Fruit fly (Drosophila melanogaster) whole organism, larva: Measurements from ENCODE around the gene CG2278.

Source experiments
- noc ChIP-seq: fragments of 200-800 bp; sonication (Bioruptor generic); optimal IDR thresholded peaks from 3 replicates; lab custom pipeline; 2019; ENCODE audit warnings: missing biosample characterization, mild to moderate bottlenecking, missing genetic modification characterization, moderate library complexity

Gene CG2278

dm6 chrX:8157294-8157693, 12.8 kb downstream of the CG2278 start, which contains the start of the genes Traf6 and GIIIspla2:
Gene Traf6 (minus strand): TSS chrX:8157386.
Gene GIIIspla2 (plus strand): TSS chrX:8157628.
- peak; percentile 78 for TF ChIP-seq noc (tag; lab: Kevin White, UChicago)

DNA sequence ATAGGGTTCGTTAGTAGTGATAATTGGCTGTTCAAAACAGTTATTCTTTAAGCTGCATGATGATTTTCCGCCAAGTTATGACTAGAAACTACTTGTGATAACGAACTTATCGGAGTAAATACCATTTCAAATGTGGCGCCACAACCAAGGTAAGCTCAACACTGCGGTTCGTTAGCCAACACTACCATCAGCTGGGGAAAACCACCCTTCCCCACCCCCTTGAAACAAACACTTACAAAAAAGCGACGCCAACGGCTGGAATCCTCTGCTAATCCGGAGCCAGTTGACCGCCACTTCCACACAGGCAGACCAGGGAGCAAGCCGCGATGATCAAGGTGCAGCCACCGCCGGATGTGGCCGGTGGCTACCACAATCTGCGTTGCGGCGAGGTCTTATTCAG, 17.3 kb downstream of the CG2278 start, which contains the start of gene CG18262:
CG18262 (plus strand) TSS at position 231 of the 400 bp plus-strand sequence.
- TF ChIP-seq noc (tag; lab: Kevin White, UChicago) = no peak

dm6 chrX:8152077-8152476, 18.0 kb downstream of the CG2278 start, which contains the start of gene Gbeta5:
Gene Gbeta5 (minus strand): TSS chrX:8152275.
- no peak for TF ChIP-seq noc (tag; lab: Kevin White, UChicago)

- no peak for TF ChIP-seq noc (tag; lab: Kevin White, UChicago)
These were observed 21.5 kb downstream of the CG2278 start, which contains the start of gene CG10959 for dm6 chrX:8148556-8148955. Gene CG10959 (plus strand): TSS chrX:8148783.

DNA sequence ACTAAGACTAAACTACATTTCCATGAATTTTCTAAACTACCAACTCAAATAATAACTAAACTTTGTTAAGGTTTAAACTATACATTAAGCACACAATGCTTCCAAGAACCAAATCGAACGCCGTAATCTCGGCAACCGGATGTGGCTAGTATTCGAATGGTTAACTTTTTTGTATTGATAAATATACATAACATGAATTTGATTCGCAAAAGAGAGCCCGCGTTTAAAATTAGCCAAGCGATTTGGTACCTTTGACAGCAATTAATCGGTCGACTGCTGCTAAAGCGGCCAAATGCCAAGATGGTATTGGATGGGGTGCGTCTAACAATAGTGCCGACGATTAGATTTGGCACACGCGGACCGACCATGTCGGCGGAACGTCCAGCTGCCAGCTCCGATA, 22.4 kb downstream of the CG2278 start, which contains the start of gene CG15336:
CG15336 (plus strand) TSS at position 301 of the 400 bp plus-strand sequence.
- no peak for TF ChIP-seq noc (tag; lab: Kevin White, UChicago)

dm6 chrX:8145501-8146157, 24.4 kb downstream of the CG2278 start, which contains the start of the genes alpha-PheRS and CG2129:
Gene alpha-PheRS (minus strand): TSS chrX:8145602.
Gene CG2129 (plus strand): TSS chrX:8145839.
- peak; percentile 25 for TF ChIP-seq noc (tag; lab: Kevin White, UChicago)

- peak; percentile 91 for TF ChIP-seq noc (tag; lab: Kevin White, UChicago)
These were observed 26.5 kb downstream of the CG2278 start, which contains the start of gene CG17982 for dm6 chrX:8143537-8143936. Gene CG17982 (minus strand): TSS chrX:8143835.

- TF ChIP-seq noc (tag; lab: Kevin White, UChicago) = no peak
These were observed 28.0 kb downstream of the CG2278 start, which contains the start of gene Smox for dm6 chrX:8142067-8142462. Gene Smox (minus strand): TSS chrX:8142279.

DNA sequence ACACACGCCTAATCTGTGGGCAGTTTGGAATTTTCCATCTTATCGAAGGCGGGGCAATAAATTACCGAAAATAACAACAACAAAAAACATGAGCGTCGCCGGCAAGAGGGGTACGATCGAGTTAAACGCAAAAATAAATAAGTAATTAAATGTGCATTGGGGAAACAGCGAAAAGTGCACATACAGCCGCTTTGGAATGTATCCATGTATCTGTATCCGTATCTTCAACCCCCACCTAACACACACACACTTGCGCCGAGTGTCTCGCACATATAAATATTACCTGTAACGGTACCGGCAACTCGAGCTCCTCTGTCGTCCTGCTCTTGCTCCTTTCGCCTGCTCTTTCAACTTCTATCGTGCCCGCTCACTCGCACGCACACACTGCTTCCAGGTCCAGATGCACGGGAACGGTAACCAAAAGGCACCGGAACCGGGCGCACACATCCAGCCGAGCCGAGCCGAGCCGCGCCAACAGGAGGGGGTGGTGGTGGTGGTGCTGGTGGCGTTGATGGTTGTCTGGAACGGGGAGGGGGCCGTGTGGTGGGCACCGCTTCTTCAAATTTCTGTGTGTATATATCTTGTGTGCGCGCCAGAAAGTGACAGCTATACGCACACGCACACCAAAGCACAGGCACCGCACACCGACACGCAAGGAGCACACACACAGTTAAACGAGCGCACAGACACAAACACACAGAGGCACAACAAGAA, 28.6 kb downstream of the CG2278 start:
- peak; percentile 45 for TF ChIP-seq noc (tag; lab: Kevin White, UChicago)

DNA sequence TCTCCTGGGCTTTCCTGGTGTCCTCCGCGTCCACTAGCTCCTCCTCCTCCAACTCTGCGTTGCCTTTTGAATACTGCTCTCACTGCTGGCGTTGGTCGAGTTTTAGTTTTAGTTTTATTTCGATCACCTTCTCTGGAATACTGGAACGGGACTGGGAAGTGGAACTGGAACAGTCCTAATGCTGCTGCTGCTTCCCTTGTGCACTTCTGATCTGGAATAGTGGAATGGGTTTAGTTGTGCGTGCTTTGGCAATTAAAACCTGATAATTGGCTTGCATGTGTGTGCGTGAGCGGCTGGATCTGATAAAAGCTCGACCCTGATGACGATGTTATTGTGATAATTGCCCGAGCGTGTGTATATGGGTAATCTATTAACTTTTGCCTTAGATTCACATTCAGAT, 29.4 kb downstream of the CG2278 start:
- no peak for TF ChIP-seq noc (tag; lab: Kevin White, UChicago)

DNA sequence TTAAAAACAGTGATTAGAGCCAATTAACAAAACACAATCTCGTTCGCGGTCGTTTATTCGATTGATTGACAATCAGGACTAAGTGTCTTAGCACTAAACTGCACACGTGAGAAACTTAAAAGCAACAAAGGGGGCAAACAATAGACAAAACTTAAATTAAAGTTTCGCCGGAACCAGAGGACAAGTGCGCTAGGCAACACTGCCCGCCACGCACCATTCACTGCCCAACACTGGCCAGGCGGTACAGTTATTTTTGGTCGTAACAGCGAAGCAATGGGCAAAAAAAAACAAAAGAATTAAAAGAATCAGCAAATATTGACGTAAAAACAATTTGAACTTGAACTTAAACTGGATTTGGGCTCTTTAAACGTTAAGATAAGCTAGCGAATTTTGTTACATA, 32.8 kb downstream of the CG2278 start:
- TF ChIP-seq noc (tag; lab: Kevin White, UChicago) = no peak

- no peak for TF ChIP-seq noc (tag; lab: Kevin White, UChicago)
These were observed 34.6 kb downstream of the CG2278 start, which contains the start of the genes cyr and CG2120 for dm6 chrX:8135420-8135874. Gene cyr (minus strand): TSS chrX:8135713. Gene CG2120 (plus strand): TSS chrX:8135824.

DNA sequence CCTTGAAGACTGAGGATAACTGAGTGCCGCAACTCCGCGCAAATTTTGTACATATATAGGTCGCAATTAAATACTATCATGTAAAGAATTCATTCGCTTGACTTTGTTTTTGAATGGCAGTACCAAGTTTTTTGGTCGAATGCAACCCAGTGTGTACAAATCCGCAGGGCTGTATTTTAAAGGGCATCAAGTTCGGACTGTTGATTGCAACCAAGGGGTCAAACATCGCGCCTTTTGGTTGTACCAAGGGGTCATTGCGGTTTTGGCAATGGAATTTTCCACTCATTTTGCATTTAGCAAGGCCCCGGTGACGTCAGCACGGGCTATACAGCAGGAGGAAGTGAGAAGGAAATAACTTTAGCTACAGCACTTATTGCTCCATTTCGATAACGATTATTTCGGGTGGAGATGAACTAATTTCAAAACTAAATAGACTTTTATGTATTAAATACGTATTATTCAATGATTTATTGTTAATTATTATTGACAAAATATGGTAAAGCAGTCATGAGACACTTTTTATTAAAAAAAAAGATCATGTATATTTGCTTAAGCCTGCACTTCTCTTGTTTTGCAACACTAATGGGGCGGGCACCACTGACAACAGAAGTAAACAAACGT, 38.3 kb downstream of the CG2278 start, which contains the start of gene CG10958:
CG10958 (plus strand) TSS at position 593 of the 621 bp plus-strand sequence.
- TF ChIP-seq noc (tag; lab: Kevin White, UChicago) = peak; percentile 68

DNA sequence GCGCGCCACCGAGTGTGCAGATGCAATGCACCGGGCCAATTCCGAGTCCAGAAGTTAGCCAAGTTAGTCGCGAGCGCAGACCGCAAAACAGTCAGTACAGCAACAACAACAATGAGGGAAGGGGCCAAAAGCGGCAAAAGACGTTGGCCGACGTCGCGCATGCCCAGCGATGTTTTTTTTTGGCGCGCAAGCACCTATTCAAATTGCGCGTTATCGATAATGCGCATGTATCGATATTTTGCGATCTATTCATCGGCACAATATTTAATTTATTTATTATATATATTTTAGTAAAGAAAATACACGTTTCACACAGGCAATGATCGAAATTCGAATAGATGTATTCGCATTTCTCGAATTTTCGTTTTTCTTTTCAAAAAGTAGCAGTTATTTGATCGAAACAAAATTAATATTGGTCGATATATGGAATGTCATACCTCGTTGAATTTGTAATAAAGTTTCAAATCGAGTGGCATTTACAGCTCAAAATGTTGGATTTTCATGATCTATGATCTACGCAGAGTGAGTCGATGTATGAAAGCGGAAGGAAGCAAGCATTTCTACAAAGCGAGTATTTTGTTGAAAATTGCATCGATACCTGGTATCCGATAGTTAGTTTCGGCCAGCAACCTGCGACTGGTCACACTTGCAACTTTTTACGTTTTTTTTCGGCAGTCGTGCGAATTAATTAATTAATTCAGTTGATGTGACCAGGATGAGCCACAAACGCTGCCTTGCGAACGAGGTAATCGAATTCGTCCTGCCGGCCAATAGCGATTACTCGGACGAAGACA, 40.7 kb downstream of the CG2278 start, which contains the start of gene CG2116:
CG2116 (plus strand) TSS at position 609 of the 794 bp plus-strand sequence.
- TF ChIP-seq noc (tag; lab: Kevin White, UChicago) = no peak
